Fruit fly (Drosophila melanogaster) whole organism, embryonic: ENCODE data around the gene CG7916.

ENCODE experiments used
- B-H1 ChIP-seq: fragments of 200-800 bp; sonication (Bioruptor generic); IDR thresholded peaks from 3 replicates; pipeline ENCODE4 v1.3.6; 2022; ENCODE audit warnings: missing biosample characterization, missing genetic modification characterization
- CG6765 ChIP-seq: fragments of 200-800 bp; sonication (Bioruptor generic); optimal IDR thresholded peaks from 3 replicates; lab custom pipeline; 2017; ENCODE audit warnings: missing biosample characterization, mild to moderate bottlenecking, missing genetic modification characterization

DNA sequence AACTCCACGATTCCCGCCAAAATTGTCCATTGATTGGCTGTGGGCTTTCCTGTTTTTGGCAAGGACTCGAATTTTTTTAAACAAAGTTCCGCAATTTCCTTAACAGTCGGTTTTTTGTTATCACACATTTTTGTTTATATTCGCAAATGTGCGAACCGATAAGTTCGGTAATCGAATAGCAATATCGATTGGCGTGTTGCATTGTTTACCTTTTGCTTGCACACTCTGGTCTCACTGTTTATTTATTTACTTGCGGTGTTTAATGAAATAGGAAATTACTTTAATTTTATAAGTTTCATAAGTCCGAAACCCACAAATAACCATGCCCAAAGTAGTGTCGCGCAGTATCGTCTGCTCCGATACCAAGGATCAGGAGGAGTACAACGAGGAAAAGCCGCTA, 35.2 kb upstream of the CG7916 start, which contains the start of the genes Adat1 and CG16865:
- TF ChIP-seq CG6765 (no peak), B-H1 (GFP tag; lab: Robert Waterston, UW) (no peak)
